Fruit fly (Drosophila melanogaster) whole organism, embryonic: Measurements from ENCODE around the gene CG31988.
A peak's percentile ranks its signal among the peaks of the same experiment; 100 is the strongest.

Experiments
- ATbp ChIP-seq: fragments of 200-800 bp; sonication (Bioruptor generic); optimal IDR thresholded peaks from 2 replicates; lab custom pipeline; 2017; ENCODE audit warnings: missing biosample characterization, mild to moderate bottlenecking, missing genetic modification characterization, missing genetic modification reagents
- Asciz ChIP-seq: fragments of 200-800 bp; sonication (Bioruptor generic); optimal IDR thresholded peaks from 2 replicates; lab custom pipeline; 2017; ENCODE audit warnings: missing biosample characterization, mild to moderate bottlenecking, missing genetic modification characterization, missing genetic modification reagents
- B-H2 ChIP-seq: fragments of 200-800 bp; sonication (Bioruptor generic); optimal IDR thresholded peaks from 2 replicates; lab custom pipeline; 2018; ENCODE audit warnings: missing biosample characterization, mild to moderate bottlenecking, missing genetic modification characterization
- CG10274 ChIP-seq: fragments of 200-800 bp; sonication (Bioruptor generic); optimal IDR thresholded peaks from 3 replicates; lab custom pipeline; 2017; ENCODE audit warnings: missing biosample characterization, mild to moderate bottlenecking, missing genetic modification characterization
- CG11085 ChIP-seq: fragments of 200-800 bp; sonication (Bioruptor generic); IDR thresholded peaks from 2 replicates; pipeline ENCODE4 v1.3.6; 2022; ENCODE audit warnings: missing biosample characterization, missing genetic modification characterization
- CG11695 ChIP-seq: fragments of 200-800 bp; sonication (Bioruptor generic); IDR thresholded peaks from 3 replicates; pipeline ENCODE4 v1.3.6; 2022; ENCODE audit warnings: missing biosample characterization, missing genetic modification characterization
- CG12769 ChIP-seq: fragments of 200-800 bp; sonication (Bioruptor generic); optimal IDR thresholded peaks from 2 replicates; lab custom pipeline; 2019; ENCODE audit warnings: missing biosample characterization, mild to moderate bottlenecking, missing genetic modification characterization, moderate library complexity
- CG17361 ChIP-seq: fragments of 200-800 bp; sonication (Bioruptor generic); IDR thresholded peaks from 3 replicates; pipeline ENCODE4 v1.3.6; 2022; ENCODE audit warnings: missing biosample characterization, missing genetic modification characterization
- CG18476 ChIP-seq: fragments of 200-800 bp; sonication (Bioruptor generic); optimal IDR thresholded peaks from 2 replicates; lab custom pipeline; 2016; ENCODE audit warnings: missing biosample characterization, mild to moderate bottlenecking, missing genetic modification characterization
- CG2116 ChIP-seq: fragments of 200-800 bp; sonication (Bioruptor generic); optimal IDR thresholded peaks from 3 replicates; lab custom pipeline; 2018; ENCODE audit warnings: missing biosample characterization, mild to moderate bottlenecking, missing genetic modification characterization
- CG2202 ChIP-seq: fragments of 200-800 bp; sonication (Bioruptor generic); optimal IDR thresholded peaks from 2 replicates; lab custom pipeline; 2018; ENCODE audit warnings: missing biosample characterization, mild to moderate bottlenecking, missing genetic modification characterization
- CG34376 ChIP-seq: fragments of 200-800 bp; sonication (Bioruptor generic); optimal IDR thresholded peaks from 2 replicates; lab custom pipeline; 2018; ENCODE audit warnings: missing biosample characterization, mild to moderate bottlenecking, missing genetic modification characterization
- CG4707 ChIP-seq: fragments of 200-800 bp; sonication (Bioruptor generic); optimal IDR thresholded peaks from 2 replicates; lab custom pipeline; 2018; ENCODE audit warnings: missing biosample characterization, mild to moderate bottlenecking, missing genetic modification characterization, moderate library complexity
- CG6254 ChIP-seq: fragments of 200-800 bp; sonication (Bioruptor generic); optimal IDR thresholded peaks from 3 replicates; lab custom pipeline; 2017; ENCODE audit warnings: mild to moderate bottlenecking, missing biosample characterization, missing genetic modification reagents, missing genetic modification characterization
- CG7556 ChIP-seq: fragments of 200-800 bp; sonication (Bioruptor generic); optimal IDR thresholded peaks from 2 replicates; lab custom pipeline; 2017; ENCODE audit warnings: missing biosample characterization, mild to moderate bottlenecking, missing genetic modification characterization
- CG7745 ChIP-seq: fragments of 200-800 bp; sonication (Bioruptor generic); optimal IDR thresholded peaks from 2 replicates; lab custom pipeline; 2018; ENCODE audit warnings: missing biosample characterization, mild to moderate bottlenecking, missing genetic modification characterization, moderate library complexity
- CTCF ChIP-seq: fragments of 200-800 bp; sonication (Bioruptor generic); optimal IDR thresholded peaks from 2 replicates; lab custom pipeline; 2017; ENCODE audit warnings: missing biosample characterization, mild to moderate bottlenecking, missing genetic modification characterization, moderate library complexity
- Camta ChIP-seq: fragments of 200-800 bp; sonication (Bioruptor generic); optimal IDR thresholded peaks from 2 replicates; lab custom pipeline; 2016; ENCODE audit warnings: missing biosample characterization, missing genetic modification characterization
- Dll ChIP-seq: fragments of 200-800 bp; sonication (Bioruptor generic); IDR thresholded peaks from 4 replicates; pipeline ENCODE4 v1.3.6; 2022; ENCODE audit warnings: missing biosample characterization, missing genetic modification characterization; ENCODE audit not compliant: partially characterized antibody
- Fer1 ChIP-seq: fragments of 200-800 bp; sonication (Bioruptor generic); optimal IDR thresholded peaks from 2 replicates; lab custom pipeline; 2017; ENCODE audit warnings: missing biosample characterization, mild to moderate bottlenecking, missing genetic modification characterization
- Lhr ChIP-seq: fragments of 200-800 bp; sonication (Bioruptor generic); optimal IDR thresholded peaks from 3 replicates; lab custom pipeline; 2017; ENCODE audit warnings: mild to moderate bottlenecking, missing biosample characterization, missing genetic modification reagents, missing genetic modification characterization
- Sry-δ ChIP-seq: fragments of 200-800 bp; sonication (Bioruptor generic); optimal IDR thresholded peaks from 2 replicates; lab custom pipeline; 2016; ENCODE audit warnings: missing biosample characterization, missing genetic modification characterization
- Ssrp ChIP-seq: fragments of 200-800 bp; sonication (Bioruptor generic); optimal IDR thresholded peaks from 2 replicates; lab custom pipeline; 2018; ENCODE audit warnings: missing biosample characterization, mild to moderate bottlenecking, missing genetic modification characterization, moderate library complexity
- ase ChIP-seq: fragments of 200-800 bp; sonication (Bioruptor generic); IDR thresholded peaks from 3 replicates; pipeline ENCODE4 v1.3.6; 2022; ENCODE audit warnings: missing biosample characterization, missing genetic modification characterization
- bsh ChIP-seq, 2 experiments: fragments of 200-800 bp; sonication (Bioruptor generic); optimal IDR thresholded peaks; 2 replicates each; lab custom pipeline; 2017 to 2018; ENCODE audit warnings: mild to moderate bottlenecking in 2 of 2, missing biosample characterization in 2 of 2, missing genetic modification characterization in 2 of 2, moderate library complexity in 1 of 2
- btn ChIP-seq: fragments of 200-800 bp; sonication (Bioruptor generic); optimal IDR thresholded peaks from 2 replicates; lab custom pipeline; 2016; ENCODE audit warnings: missing biosample characterization, missing genetic modification characterization
- cg ChIP-seq: fragments of 200-800 bp; sonication (Bioruptor generic); optimal IDR thresholded peaks from 3 replicates; lab custom pipeline; 2019; ENCODE audit warnings: missing biosample characterization, mild to moderate bottlenecking, missing genetic modification characterization, moderate library complexity
- chinmo ChIP-seq: fragments of 200-800 bp; sonication (Bioruptor generic); IDR thresholded peaks from 4 replicates; pipeline ENCODE4 v1.3.6; 2022; ENCODE audit warnings: missing biosample characterization, missing genetic modification characterization; ENCODE audit not compliant: partially characterized antibody
- crp ChIP-seq, 2 experiments: fragments of 200-800 bp; sonication (Bioruptor generic); optimal IDR thresholded peaks; 2 replicates in 1 of 2; 3 replicates in 1 of 2; lab custom pipeline; 2017; ENCODE audit warnings: missing biosample characterization in 2 of 2, missing genetic modification characterization in 2 of 2, mild to moderate bottlenecking in 1 of 2, moderate library complexity in 1 of 2
- dati ChIP-seq: fragments of 200-800 bp; sonication (Bioruptor generic); IDR thresholded peaks from 2 replicates; pipeline ENCODE4 v1.3.6; 2022; ENCODE audit warnings: missing biosample characterization, missing genetic modification characterization
- dmrt99B ChIP-seq: fragments of 200-800 bp; sonication (Bioruptor generic); optimal IDR thresholded peaks from 2 replicates; lab custom pipeline; 2018; ENCODE audit warnings: missing biosample characterization, mild to moderate bottlenecking, missing genetic modification characterization, moderate library complexity
- ems ChIP-seq: fragments of 200-800 bp; sonication (Bioruptor generic); optimal IDR thresholded peaks from 3 replicates; lab custom pipeline; 2016; ENCODE audit warnings: missing biosample characterization, missing genetic modification characterization
- esg ChIP-seq: fragments of 200-800 bp; sonication (Bioruptor generic); conservative IDR thresholded peaks from 2 replicates; pipeline ENCODE4 v1.3.6; 2022; ENCODE audit warnings: missing biosample characterization, missing genetic modification characterization
- ewg ChIP-seq: fragments of 200-800 bp; sonication (Bioruptor generic); optimal IDR thresholded peaks from 3 replicates; lab custom pipeline; 2017; ENCODE audit warnings: mild to moderate bottlenecking, missing biosample characterization, missing genetic modification reagents, missing genetic modification characterization
- eyg ChIP-seq: fragments of 200-800 bp; sonication (Bioruptor generic); optimal IDR thresholded peaks from 3 replicates; lab custom pipeline; 2016; ENCODE audit warnings: missing biosample characterization, missing genetic modification characterization
- ftz-f1 ChIP-seq: fragments of 200-800 bp; sonication (Bioruptor generic); optimal IDR thresholded peaks from 2 replicates; lab custom pipeline; 2016; ENCODE audit warnings: missing biosample characterization, missing genetic modification characterization
- grau ChIP-seq: fragments of 200-800 bp; optimal IDR thresholded peaks from 3 replicates; lab custom pipeline; 2019; ENCODE audit warnings: missing biosample characterization, mild to moderate bottlenecking, missing genetic modification characterization, moderate library complexity
- lab ChIP-seq: fragments of 200-800 bp; sonication (Bioruptor generic); optimal IDR thresholded peaks from 3 replicates; lab custom pipeline; 2017; ENCODE audit warnings: missing biosample characterization, missing genetic modification characterization, mild to moderate bottlenecking, moderate library complexity, missing genetic modification reagents
- onecut ChIP-seq: fragments of 200-800 bp; sonication (Bioruptor generic); IDR thresholded peaks from 2 replicates; pipeline ENCODE4 v1.3.6; 2022; ENCODE audit warnings: missing biosample characterization, missing genetic modification characterization
- pita ChIP-seq: fragments of 200-800 bp; sonication (Bioruptor generic); optimal IDR thresholded peaks from 2 replicates; lab custom pipeline; 2017; ENCODE audit warnings: missing biosample characterization, mild to moderate bottlenecking, missing genetic modification characterization
- seq ChIP-seq: fragments of 200-800 bp; sonication (Bioruptor generic); IDR thresholded peaks from 2 replicates; pipeline ENCODE4 v1.3.6; 2022; ENCODE audit warnings: missing biosample characterization, missing genetic modification characterization
- slou ChIP-seq: fragments of 200-800 bp; sonication (Bioruptor generic); optimal IDR thresholded peaks from 3 replicates; lab custom pipeline; 2016; ENCODE audit warnings: missing biosample characterization, missing genetic modification characterization
- slp2 ChIP-seq: fragments of 200-800 bp; sonication (Bioruptor generic); optimal IDR thresholded peaks from 2 replicates; lab custom pipeline; 2016; ENCODE audit warnings: missing biosample characterization, missing genetic modification characterization
- ssp ChIP-seq: fragments of 200-800 bp; sonication (Bioruptor generic); IDR thresholded peaks from 2 replicates; pipeline ENCODE4 v1.3.6; 2022; ENCODE audit warnings: missing biosample characterization, missing genetic modification characterization
- tin ChIP-seq: fragments of 200-800 bp; sonication (Bioruptor generic); optimal IDR thresholded peaks from 3 replicates; lab custom pipeline; 2016; ENCODE audit warnings: missing biosample characterization, missing genetic modification characterization
- tio ChIP-seq: fragments of 200-800 bp; sonication (Bioruptor generic); optimal IDR thresholded peaks from 2 replicates; lab custom pipeline; 2017; ENCODE audit warnings: missing biosample characterization, missing genetic modification characterization, inconsistent platforms
- ttk ChIP-seq: fragments of 200-800 bp; sonication (Bioruptor generic); IDR thresholded peaks from 2 replicates; pipeline ENCODE4 v2.1.2; 2022; ENCODE audit warnings: missing biosample characterization, missing genetic modification characterization
- unpg ChIP-seq: fragments of 200-800 bp; sonication (Bioruptor generic); optimal IDR thresholded peaks from 3 replicates; lab custom pipeline; 2018; ENCODE audit warnings: missing biosample characterization, mild to moderate bottlenecking, missing genetic modification characterization, moderate library complexity
- wor ChIP-seq: fragments of 200-800 bp; sonication (Bioruptor generic); IDR thresholded peaks from 2 replicates; pipeline ENCODE4 v1.3.6; 2022; ENCODE audit warnings: missing biosample characterization, missing genetic modification characterization

Gene CG31988

dm6 chr2L:21168295-21169159 is 34.1 kb downstream of the CG31988 start, which contains the start of the genes mAcon1, CG43345 and CG43346 (continued):
- TF ChIP-seq wor (GFP tag; lab: Robert Waterston, UW) (no peak), ewg (GFP tag; lab: Kevin White, UChicago) (peak; percentile 81), CTCF (GFP tag; lab: Kevin White, UChicago) (peak; percentile 21), dati (no peak), Camta (GFP tag; lab: Kevin White, UChicago) (peak; percentile 75), CG2202 (peak; percentile 54), crp (GFP tag; optimal IDR thresholded peaks at IDR 0.05; lab: Kevin White, UChicago) (peak in 1 of 2 experiments; percentile 80), Ssrp (tag; lab: Kevin White, UChicago) (peak; percentile 70), CG34376 (GFP tag; lab: Kevin White, UChicago) (peak; percentile 89), seq (GFP tag; lab: Robert Waterston, UW) (peak; percentile 57; the same call in 1 of the 2 replicates), lab (GFP tag; lab: Kevin White, UChicago) (no peak), ttk (GFP tag; lab: Robert Waterston, UW) (no peak), grau (tag; lab: Kevin White, UChicago) (peak; percentile 83), CG4707 (no peak), Fer1 (GFP tag; lab: Kevin White, UChicago) (peak; percentile 89), CG17361 (GFP tag; lab: Robert Waterston, UW) (no peak; the same call in 2 of the 3 replicates), Dll (GFP tag; lab: Robert Waterston, UW) (no peak), Sry-δ (GFP tag; lab: Kevin White, UChicago) (peak; percentile 67), CG7556 (GFP tag; lab: Kevin White, UChicago) (peak; percentile 76), onecut (GFP tag; lab: Robert Waterston, UW) (no peak; the same call in none of the 2 replicates), ems (peak; percentile 87), Asciz (GFP tag; lab: Kevin White, UChicago) (no peak), B-H2 (GFP tag; lab: Kevin White, UChicago) (peak; percentile 83), slp2 (peak; percentile 76), ATbp (GFP tag; lab: Kevin White, UChicago) (peak; percentile 43), chinmo (GFP tag; lab: Robert Waterston, UW) (no peak), CG2116 (peak; percentile 60), unpg (peak; percentile 64), ssp (GFP tag; lab: Robert Waterston, UW) (peak; percentile 55), btn (GFP tag; lab: Kevin White, UChicago) (peak; percentile 51), CG18476 (GFP tag; lab: Kevin White, UChicago) (peak; percentile 68), CG12769 (tag; lab: Kevin White, UChicago) (no peak), esg (peak; percentile 30), pita (GFP tag; lab: Kevin White, UChicago) (no peak), ase (no peak), dmrt99B (tag; lab: Kevin White, UChicago) (no peak), bsh (GFP tag; optimal IDR thresholded peaks at IDR 0.05; lab: Kevin White, UChicago) (peak; percentile 19 to 59), CG6254 (peak; percentile 24), tin (GFP tag; lab: Kevin White, UChicago) (peak; percentile 80), CG10274 (GFP tag; lab: Kevin White, UChicago) (peak; percentile 53), CG7745 (tag; lab: Kevin White, UChicago) (no peak), CG11085 (GFP tag; lab: Robert Waterston, UW) (peak; percentile 35; the same call in 1 of the 2 replicates), eyg (GFP tag; lab: Kevin White, UChicago) (peak; percentile 75), tio (GFP tag; lab: Kevin White, UChicago) (no peak), ftz-f1 (peak; percentile 53), cg (no peak), slou (GFP tag; lab: Kevin White, UChicago) (peak; percentile 70), CG11695 (GFP tag; lab: Robert Waterston, UW) (no peak), Lhr (GFP tag; lab: Kevin White, UChicago) (peak; percentile 56)
